Worm (Caenorhabditis elegans): ENCODE data around the gene F41C6.6.

F41C6.6 gene

ce11 chrX:6867707-6868106 lies 14.0 kb downstream of the F41C6.6 start (continued):
- TF ChIP-seq fax-1 (tag; optimal IDR thresholded peaks at IDR 0.05) (no peak), hlh-6 (tag; optimal IDR thresholded peaks at IDR 0.05) (peak; percentile 31), K02D7.2 (tag; optimal IDR thresholded peaks at IDR 0.05) (no peak), ama-1 (optimal IDR thresholded peaks at IDR 0.05) (no peak), pat-9 (tag; optimal IDR thresholded peaks at IDR 0.05) (peak; percentile 1), pag-3 (tag; optimal IDR thresholded peaks at IDR 0.05; ENCODE audit: borderline replicate concordance) (no peak), fkh-10 (GFP tag; optimal IDR thresholded peaks at IDR 0.05) (no peak), pqm-1 (tag; optimal IDR thresholded peaks at IDR 0.05) (no peak), C38D4.7 (GFP tag; optimal IDR thresholded peaks at IDR 0.05) (peak; percentile 42), K09A11.1 (tag; optimal IDR thresholded peaks at IDR 0.05; ENCODE audit: insufficient read depth) (no peak), ceh-30 (tag; optimal IDR thresholded peaks at IDR 0.05) (no peak), gmeb-2 (tag; optimal IDR thresholded peaks at IDR 0.05) (peak; percentile 47), ztf-16 (tag; optimal IDR thresholded peaks at IDR 0.05) (no peak), nhr-11 (tag; optimal IDR thresholded peaks at IDR 0.05) (no peak), ahr-1 (tag; optimal IDR thresholded peaks at IDR 0.05) (no peak), syd-9 (tag; optimal IDR thresholded peaks at IDR 0.05) (no peak), ceh-9 (tag; optimal IDR thresholded peaks at IDR 0.05) (no peak), C08G9.2 (tag; optimal IDR thresholded peaks at IDR 0.05) (no peak), hlh-8 (tag; optimal IDR thresholded peaks at IDR 0.05) (no peak), npax-4 (tag; optimal IDR thresholded peaks at IDR 0.05) (peak; percentile 11), ref-2 (tag; optimal IDR thresholded peaks at IDR 0.05) (peak; percentile 32), T23F11.4 (GFP tag; optimal IDR thresholded peaks at IDR 0.05) (no peak), ceh-31 (tag; optimal IDR thresholded peaks at IDR 0.05) (no peak), pros-1 (tag; optimal IDR thresholded peaks at IDR 0.05) (no peak), unc-86 (tag; optimal IDR thresholded peaks at IDR 0.05) (no peak), ets-4 (tag; optimal IDR thresholded peaks at IDR 0.05) (no peak), odd-2 (tag; optimal IDR thresholded peaks at IDR 0.05) (no peak), zip-5 (tag; optimal IDR thresholded peaks at IDR 0.05) (no peak), Y22D7AL.16 (tag; optimal IDR thresholded peaks at IDR 0.05) (no peak), che-1 (tag; optimal IDR thresholded peaks at IDR 0.05) (peak; percentile 32), mec-3 (tag; optimal IDR thresholded peaks at IDR 0.05; ENCODE audit: borderline replicate concordance) (no peak), tbx-2 (tag; optimal IDR thresholded peaks at IDR 0.05) (peak; percentile 17), madf-2 (tag; optimal IDR thresholded peaks at IDR 0.05) (no peak), unc-55 (GFP tag; optimal IDR thresholded peaks at IDR 0.05) (no peak), nhr-232 (tag; optimal IDR thresholded peaks at IDR 0.05) (no peak), dve-1 (tag; optimal IDR thresholded peaks at IDR 0.05) (no peak), lin-11 (tag; optimal IDR thresholded peaks at IDR 0.05) (no peak), lim-6 (tag; optimal IDR thresholded peaks at IDR 0.05) (no peak), unc-42 (tag; optimal IDR thresholded peaks at IDR 0.05) (no peak), ttx-3 (tag; optimal IDR thresholded peaks at IDR 0.05) (no peak)

- TF ChIP-seq T23F11.4 (GFP tag; optimal IDR thresholded peaks at IDR 0.05) = no peak
These were observed 14.8 kb downstream of the F41C6.6 start for ce11 chrX:6866900-6867299.

- TF ChIP-seq unc-42 (tag; optimal IDR thresholded peaks at IDR 0.05) = no peak
- no peak for TF ChIP-seq zip-5 (tag; optimal IDR thresholded peaks at IDR 0.05)
- no peak for TF ChIP-seq pqm-1 (tag; optimal IDR thresholded peaks at IDR 0.05)
- no peak for TF ChIP-seq F13H6.1 (tag; optimal IDR thresholded peaks at IDR 0.05)
- TF ChIP-seq madf-2 (tag; optimal IDR thresholded peaks at IDR 0.05) = no peak
- TF ChIP-seq nfya-1 (tag; optimal IDR thresholded peaks at IDR 0.05) = no peak
- no peak for TF ChIP-seq fkh-10 (GFP tag; optimal IDR thresholded peaks at IDR 0.05)
- no peak for TF ChIP-seq C08G9.2 (tag; optimal IDR thresholded peaks at IDR 0.05)
- TF ChIP-seq nhr-232 (tag; optimal IDR thresholded peaks at IDR 0.05) = no peak
These were observed 15.9 kb downstream of the F41C6.6 start, which contains the start of gene odr-10 for ce11 chrX:6865839-6866238. Gene odr-10 (minus strand): TSS chrX:6865939.
